Fruit fly (Drosophila melanogaster) whole organism, adult: ENCODE results near the gene Syt4.

Experiments used
- CG11617 ChIP-seq: fragments of 200-800 bp; sonication (Bioruptor generic); optimal IDR thresholded peaks from 2 replicates; lab custom pipeline; 2017; ENCODE audit warnings: mild to moderate bottlenecking, missing biosample characterization, missing genetic modification reagents, missing genetic modification characterization
- CG12768 ChIP-seq: fragments of 200-800 bp; sonication (Bioruptor generic); optimal IDR thresholded peaks from 2 replicates; lab custom pipeline; 2017; ENCODE audit warnings: missing biosample characterization, missing genetic modification characterization, mild to moderate bottlenecking, moderate library complexity, missing genetic modification reagents
- CG14711 ChIP-seq: fragments of 200-800 bp; sonication (Bioruptor generic); optimal IDR thresholded peaks from 2 replicates; lab custom pipeline; 2018; ENCODE audit warnings: missing biosample characterization, mild to moderate bottlenecking, missing genetic modification characterization, moderate library complexity
- CG1620 ChIP-seq: fragments of 200-800 bp; sonication (Bioruptor generic); optimal IDR thresholded peaks from 2 replicates; lab custom pipeline; 2016; ENCODE audit warnings: missing biosample characterization, missing genetic modification characterization
- CG33017 ChIP-seq: fragments of 200-800 bp; sonication (Bioruptor generic); optimal IDR thresholded peaks from 2 replicates; lab custom pipeline; 2018; ENCODE audit warnings: missing biosample characterization, mild to moderate bottlenecking, missing genetic modification characterization, moderate library complexity
- CG5204 ChIP-seq: fragments of 200-800 bp; sonication (Bioruptor generic); optimal IDR thresholded peaks from 2 replicates; lab custom pipeline; 2016; ENCODE audit warnings: missing biosample characterization, missing genetic modification characterization
- CG7045 ChIP-seq: fragments of 200-800 bp; sonication (Bioruptor generic); optimal IDR thresholded peaks from 2 replicates; lab custom pipeline; 2017; ENCODE audit warnings: missing biosample characterization, mild to moderate bottlenecking, missing genetic modification characterization
- CG7101 ChIP-seq: fragments of 200-800 bp; sonication (Bioruptor generic); optimal IDR thresholded peaks from 2 replicates; lab custom pipeline; 2018; ENCODE audit warnings: missing biosample characterization, mild to moderate bottlenecking, missing genetic modification characterization, moderate library complexity
- Clk ChIP-seq: fragments of 200-800 bp; sonication (Bioruptor generic); optimal IDR thresholded peaks from 2 replicates; lab custom pipeline; 2017; ENCODE audit warnings: missing biosample characterization, missing genetic modification characterization
- Crg-1 ChIP-seq: fragments of 200-800 bp; sonication (Bioruptor generic); optimal IDR thresholded peaks from 2 replicates; lab custom pipeline; 2016; ENCODE audit warnings: missing biosample characterization, missing genetic modification characterization
- Hr96 ChIP-seq: fragments of 200-800 bp; sonication (Bioruptor generic); optimal IDR thresholded peaks from 2 replicates; lab custom pipeline; 2016; ENCODE audit warnings: missing biosample characterization, missing genetic modification characterization
- Mnt ChIP-seq: fragments of 200-800 bp; sonication (Bioruptor generic); optimal IDR thresholded peaks from 2 replicates; lab custom pipeline; 2016; ENCODE audit warnings: missing biosample characterization, mild to moderate bottlenecking, missing genetic modification characterization
- bab1 ChIP-seq: fragments of 200-800 bp; sonication (Bioruptor generic); optimal IDR thresholded peaks from 3 replicates; lab custom pipeline; 2019; ENCODE audit warnings: missing biosample characterization, mild to moderate bottlenecking, missing genetic modification characterization, moderate library complexity
- cic ChIP-seq: fragments of 200-800 bp; sonication (Bioruptor generic); optimal IDR thresholded peaks from 2 replicates; lab custom pipeline; 2017; ENCODE audit warnings: missing biosample characterization, mild to moderate bottlenecking, missing genetic modification characterization, moderate library complexity
- cnc ChIP-seq, 2 experiments: fragments of >200 bp; optimal IDR thresholded peaks; 2 replicates each; lab custom pipeline; 2017
- kay ChIP-seq: fragments of 200-800 bp; sonication (Bioruptor generic); peaks from one replicate; lab custom pipeline; 2016; ENCODE audit warnings: missing biosample characterization, missing genetic modification characterization, borderline replicate concordance
- ovo ChIP-seq: fragments of 200-800 bp; sonication (Bioruptor generic); optimal IDR thresholded peaks from 2 replicates; lab custom pipeline; 2016; ENCODE audit warnings: missing biosample characterization, missing genetic modification characterization
- pad ChIP-seq: fragments of 200-800 bp; sonication (Bioruptor generic); optimal IDR thresholded peaks from 3 replicates; lab custom pipeline; 2017; ENCODE audit warnings: missing biosample characterization, missing genetic modification characterization, mild to moderate bottlenecking, moderate library complexity, missing genetic modification reagents
- tj ChIP-seq: fragments of 200-800 bp; sonication (Bioruptor generic); optimal IDR thresholded peaks from 3 replicates; lab custom pipeline; 2017; ENCODE audit warnings: missing biosample characterization, mild to moderate bottlenecking, missing genetic modification characterization, moderate library complexity
- toe ChIP-seq: fragments of 200-800 bp; sonication (Bioruptor generic); optimal IDR thresholded peaks from 2 replicates; lab custom pipeline; 2016; ENCODE audit warnings: missing biosample characterization, missing genetic modification characterization

Syt4 gene

dm6 chr3R:7246889-7247288, 19.0 kb upstream of the Syt4 start, which contains the start of the genes Noc3 and CG10053:
Gene Noc3, minus strand, starts transcription at chr3R:7246969.
Gene CG10053, plus strand, starts transcription at chr3R:7247090.
- TF ChIP-seq bab1 (GFP tag; lab: Kevin White, UChicago) (peak; percentile 22), CG5204 (no peak), Mnt (GFP tag; lab: Kevin White, UChicago) (peak; percentile 96), CG7101 (tag; lab: Kevin White, UChicago) (no peak), CG7045 (no peak), Crg-1 (no peak), Hr96 (GFP tag; lab: Kevin White, UChicago) (no peak), cic (GFP tag; lab: Kevin White, UChicago) (no peak), tj (GFP tag; lab: Kevin White, UChicago) (no peak), Clk (no peak), CG14711 (tag; lab: Kevin White, UChicago) (no peak), CG33017 (tag; lab: Kevin White, UChicago) (no peak)

dm6 chr3R:7249460-7249859, 16.4 kb upstream of the Syt4 start, which contains the start of the genes CG1227 and Dtwd2:
Gene CG1227, minus strand, starts transcription at chr3R:7249738.
Gene Dtwd2, plus strand, starts transcription at chr3R:7249795.
- TF ChIP-seq CG7045 (peak; percentile 97), cnc (optimal IDR thresholded peaks at IDR 0.05; lab: Kevin White, UChicago) (no peak), cic (GFP tag; lab: Kevin White, UChicago) (peak; percentile 63), bab1 (GFP tag; lab: Kevin White, UChicago) (peak; percentile 99), CG12768 (GFP tag; lab: Kevin White, UChicago) (peak; percentile 85), Clk (peak; percentile 37), CG7101 (tag; lab: Kevin White, UChicago) (peak; percentile 98), Mnt (GFP tag; lab: Kevin White, UChicago) (peak; percentile 91), pad (peak; percentile 72), kay (GFP tag; lab: Kevin White, UChicago) (peak; percentile 29), CG1620 (GFP tag; lab: Kevin White, UChicago) (peak; percentile 57), Crg-1 (peak; percentile 64), CG33017 (tag; lab: Kevin White, UChicago) (peak; percentile 99), CG14711 (tag; lab: Kevin White, UChicago) (peak; percentile 97), Hr96 (GFP tag; lab: Kevin White, UChicago) (peak; percentile 74), toe (GFP tag; lab: Kevin White, UChicago) (peak; percentile 78), tj (GFP tag; lab: Kevin White, UChicago) (peak; percentile 77), CG5204 (peak; percentile 83), ovo (GFP tag; lab: Kevin White, UChicago) (peak; percentile 40), CG11617 (GFP tag; lab: Kevin White, UChicago) (peak; percentile 94)

dm6 chr3R:7251857-7252256, 14.0 kb upstream of the Syt4 start, which contains the start of gene Obp84a:
Gene Obp84a, minus strand, starts transcription at chr3R:7251957.
- no peak for TF ChIP-seq Clk
- TF ChIP-seq CG7101 (tag; lab: Kevin White, UChicago): no peak
- TF ChIP-seq CG14711 (tag; lab: Kevin White, UChicago): no peak
- no peak for TF ChIP-seq cnc (optimal IDR thresholded peaks at IDR 0.05; lab: Kevin White, UChicago)
- TF ChIP-seq CG1620 (GFP tag; lab: Kevin White, UChicago): no peak
- no peak for TF ChIP-seq CG12768 (GFP tag; lab: Kevin White, UChicago)
- no peak for TF ChIP-seq bab1 (GFP tag; lab: Kevin White, UChicago)
- TF ChIP-seq tj (GFP tag; lab: Kevin White, UChicago): no peak
- TF ChIP-seq CG7045: no peak
- TF ChIP-seq CG11617 (GFP tag; lab: Kevin White, UChicago): no peak
- TF ChIP-seq CG5204: no peak
- TF ChIP-seq cic (GFP tag; lab: Kevin White, UChicago): no peak

DNA sequence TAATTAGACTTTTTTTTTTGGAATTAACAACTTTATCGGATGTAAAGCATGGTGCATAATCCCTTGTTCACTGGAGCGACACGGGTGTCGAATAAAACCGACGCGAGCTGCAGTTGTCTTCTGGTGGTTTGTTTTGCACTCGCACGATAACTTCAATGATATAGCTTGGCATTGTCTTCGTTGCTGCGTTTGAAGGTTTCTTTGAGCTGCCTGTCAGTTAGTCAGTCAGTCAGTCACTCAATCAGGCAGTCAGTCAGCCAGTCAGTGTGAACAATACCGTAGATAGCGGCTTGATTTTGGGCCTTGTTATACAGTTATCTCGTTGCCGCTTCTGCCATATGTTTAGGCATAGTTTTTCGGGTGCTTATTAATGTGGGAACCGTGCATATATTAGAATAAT, 6.3 kb upstream of the Syt4 start:
- TF ChIP-seq kay (GFP tag; lab: Kevin White, UChicago): no peak
- no peak for TF ChIP-seq bab1 (GFP tag; lab: Kevin White, UChicago)
- no peak for TF ChIP-seq CG11617 (GFP tag; lab: Kevin White, UChicago)
- no peak for TF ChIP-seq Clk

- TF ChIP-seq bab1 (GFP tag; lab: Kevin White, UChicago): no peak
- no peak for TF ChIP-seq CG5204
- TF ChIP-seq CG14711 (tag; lab: Kevin White, UChicago): no peak
- TF ChIP-seq CG7045: no peak
- TF ChIP-seq CG12768 (GFP tag; lab: Kevin White, UChicago): no peak
- no peak for TF ChIP-seq toe (GFP tag; lab: Kevin White, UChicago)
- TF ChIP-seq ovo (GFP tag; lab: Kevin White, UChicago): no peak
- TF ChIP-seq CG33017 (tag; lab: Kevin White, UChicago): no peak
- no peak for TF ChIP-seq Clk
- TF ChIP-seq CG11617 (GFP tag; lab: Kevin White, UChicago): no peak
- TF ChIP-seq Mnt (GFP tag; lab: Kevin White, UChicago): no peak
- TF ChIP-seq cic (GFP tag; lab: Kevin White, UChicago): no peak
- TF ChIP-seq kay (GFP tag; lab: Kevin White, UChicago): no peak
- TF ChIP-seq Hr96 (GFP tag; lab: Kevin White, UChicago): no peak
- no peak for TF ChIP-seq cnc (optimal IDR thresholded peaks at IDR 0.05; lab: Kevin White, UChicago)
Observed at dm6 chr3R:7274973-7275525, 9.2 kb downstream of the Syt4 start.

- no peak for TF ChIP-seq CG12768 (GFP tag; lab: Kevin White, UChicago)
- TF ChIP-seq bab1 (GFP tag; lab: Kevin White, UChicago): no peak
- TF ChIP-seq Clk: no peak
- no peak for TF ChIP-seq CG1620 (GFP tag; lab: Kevin White, UChicago)
- no peak for TF ChIP-seq CG11617 (GFP tag; lab: Kevin White, UChicago)
- TF ChIP-seq kay (GFP tag; lab: Kevin White, UChicago): no peak
- no peak for TF ChIP-seq cic (GFP tag; lab: Kevin White, UChicago)
- TF ChIP-seq ovo (GFP tag; lab: Kevin White, UChicago): no peak
- no peak for TF ChIP-seq Mnt (GFP tag; lab: Kevin White, UChicago)
- no peak for TF ChIP-seq CG7101 (tag; lab: Kevin White, UChicago)
- TF ChIP-seq CG5204: no peak
- no peak for TF ChIP-seq tj (GFP tag; lab: Kevin White, UChicago)
- TF ChIP-seq CG14711 (tag; lab: Kevin White, UChicago): no peak
- TF ChIP-seq CG7045: no peak
- no peak for TF ChIP-seq CG33017 (tag; lab: Kevin White, UChicago)
- no peak for TF ChIP-seq toe (GFP tag; lab: Kevin White, UChicago)
Observed at dm6 chr3R:7276782-7277181, 10.9 kb downstream of the Syt4 start.
